Fruit fly (Drosophila melanogaster): Measurements from ENCODE around the gene pad.

Gene pad

dm6 chr3R:16355393-16355943 lies 13.3 kb downstream of the pad start:
- TF ChIP-seq CTCF (optimal IDR thresholded peaks at IDR 0.05) (no peak), CG8478 (optimal IDR thresholded peaks at IDR 0.05) (no peak)

DNA sequence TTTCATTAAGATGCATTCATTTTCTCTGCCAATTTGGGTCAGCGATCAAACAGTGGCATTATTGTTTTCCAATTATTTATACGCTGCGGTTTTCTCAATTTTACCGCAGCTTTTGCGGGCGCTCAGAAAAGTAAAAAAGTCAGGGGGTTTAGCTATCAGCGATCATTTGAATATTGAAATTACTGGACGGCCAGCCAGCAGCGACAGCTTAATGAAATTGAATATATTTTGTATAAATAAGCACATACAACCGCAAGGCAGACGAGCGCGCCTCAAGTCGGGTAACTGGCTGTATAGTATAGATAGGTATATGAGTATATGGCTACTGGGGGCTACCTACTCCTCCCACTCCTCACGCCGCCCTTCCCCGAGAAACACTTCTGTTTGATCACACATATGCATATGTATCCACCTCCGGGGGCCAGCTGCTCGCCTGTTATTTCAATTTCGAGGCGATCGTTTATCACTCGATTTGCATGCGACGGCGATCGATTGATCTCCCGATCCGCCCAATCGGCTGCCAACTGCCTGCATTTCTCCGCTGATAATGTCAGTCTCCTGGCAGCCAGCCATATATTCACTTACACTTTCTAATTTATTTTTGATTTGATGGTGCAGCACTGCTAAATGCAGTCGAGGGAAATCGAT lies 14.2 kb downstream of the pad start:
- TF ChIP-seq CG8478 (optimal IDR thresholded peaks at IDR 0.05) (no peak), CTCF (optimal IDR thresholded peaks at IDR 0.05) (no peak)

DNA sequence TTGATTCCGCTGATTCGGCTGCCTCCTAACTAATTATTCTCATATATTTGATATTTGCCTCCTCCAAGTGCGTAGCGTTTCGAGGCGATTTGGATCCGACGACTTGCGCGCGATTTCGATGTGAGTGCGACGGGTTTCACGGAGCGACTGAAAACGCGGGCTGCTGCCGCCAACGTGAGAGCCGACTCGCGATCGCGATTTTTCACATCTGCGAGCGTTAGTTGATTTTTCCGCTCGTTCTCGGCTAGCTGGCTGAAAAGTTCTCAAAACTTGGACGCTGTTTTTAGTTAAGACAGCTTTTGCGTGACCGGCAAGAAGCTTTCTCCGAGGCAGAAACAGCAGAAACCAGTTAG lies 14.7 kb downstream of the pad start, which contains the start of gene CG10311:
CG10311 (minus strand) TSS at position 153 of the 353 bp plus-strand sequence.
- TF ChIP-seq CG8478 (optimal IDR thresholded peaks at IDR 0.05) = no peak
- no peak for TF ChIP-seq CTCF (optimal IDR thresholded peaks at IDR 0.05)

DNA sequence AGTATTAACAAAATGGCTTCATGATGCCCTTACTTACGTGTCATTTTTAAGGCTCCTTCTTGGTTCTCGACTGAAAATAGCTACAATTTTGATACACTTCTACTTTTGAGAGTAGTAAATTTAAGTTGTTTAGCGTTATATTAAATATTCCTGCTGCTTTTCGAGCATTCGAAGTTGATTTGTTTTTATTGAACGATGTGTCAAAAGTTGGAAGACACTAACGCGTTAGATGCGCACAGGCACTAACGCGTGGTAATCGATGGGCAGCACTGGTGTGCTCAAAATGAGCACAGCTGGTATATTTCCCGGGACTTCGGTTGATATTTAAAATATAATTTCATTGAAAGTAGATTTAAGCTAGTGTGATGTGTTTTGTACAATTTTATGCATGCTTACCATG lies 17.0 kb downstream of the pad start, which contains the start of gene CG17931:
CG17931 (minus strand) TSS at position 369 of the 400 bp plus-strand sequence.
- TF ChIP-seq CG8478 (optimal IDR thresholded peaks at IDR 0.05) (no peak), CTCF (optimal IDR thresholded peaks at IDR 0.05) (peak in 1 of 2 experiments; percentile 16)

dm6 chr3R:16360008-16360407 lies 17.9 kb downstream of the pad start, which contains the start of gene CG42446:
Gene CG42446 (minus strand): TSS chr3R:16360108.
- no peak for TF ChIP-seq CG8478 (optimal IDR thresholded peaks at IDR 0.05)
- TF ChIP-seq CTCF (optimal IDR thresholded peaks at IDR 0.05) = no peak

DNA sequence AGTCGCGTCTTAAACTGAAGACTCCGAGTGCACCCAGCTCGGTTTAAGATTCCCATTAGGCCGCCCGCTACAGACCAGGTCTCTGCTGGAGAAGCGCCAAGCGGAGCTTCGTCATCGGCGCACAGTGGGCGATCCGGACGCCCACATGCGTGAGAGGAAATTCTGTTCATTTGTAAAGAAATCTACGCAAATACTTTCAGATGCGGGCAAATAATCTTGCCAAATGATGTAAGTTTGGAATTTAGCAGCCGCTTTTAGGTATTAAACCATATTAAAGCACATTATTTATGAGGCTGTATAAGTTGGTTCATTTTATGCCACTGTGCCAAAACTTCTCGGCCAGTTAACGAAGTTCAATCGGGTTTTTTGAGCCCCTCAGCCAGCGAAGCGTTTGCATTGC lies 26.2 kb downstream of the pad start, which contains the start of gene js:
js (minus strand) TSS at position 19 of the 400 bp plus-strand sequence.
- TF ChIP-seq CTCF (optimal IDR thresholded peaks at IDR 0.05) (no peak), CG8478 (optimal IDR thresholded peaks at IDR 0.05) (no peak)

DNA sequence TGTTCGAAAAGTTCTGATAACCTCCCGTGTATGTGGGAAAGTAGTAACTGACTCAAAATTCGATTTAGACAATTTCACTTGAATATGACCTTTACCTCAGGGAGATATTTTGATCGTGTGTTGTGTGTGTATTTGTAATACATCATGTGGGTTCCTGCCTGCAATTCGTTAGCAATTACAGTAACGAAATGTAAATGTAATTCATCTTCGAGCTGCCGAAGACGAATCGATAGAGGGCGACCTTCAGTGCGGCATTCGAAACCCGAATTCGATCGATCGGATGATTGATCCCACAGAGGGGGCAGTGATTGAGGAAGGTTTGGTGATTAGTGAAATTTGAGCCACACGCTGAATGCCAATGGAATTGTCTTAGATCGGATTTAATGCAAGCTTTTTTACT lies 28.3 kb downstream of the pad start, which contains the start of gene CG10317:
CG10317 (minus strand) TSS at position 101 of the 400 bp plus-strand sequence.
- TF ChIP-seq CTCF (optimal IDR thresholded peaks at IDR 0.05) = no peak
- TF ChIP-seq CG8478 (optimal IDR thresholded peaks at IDR 0.05) = no peak

DNA sequence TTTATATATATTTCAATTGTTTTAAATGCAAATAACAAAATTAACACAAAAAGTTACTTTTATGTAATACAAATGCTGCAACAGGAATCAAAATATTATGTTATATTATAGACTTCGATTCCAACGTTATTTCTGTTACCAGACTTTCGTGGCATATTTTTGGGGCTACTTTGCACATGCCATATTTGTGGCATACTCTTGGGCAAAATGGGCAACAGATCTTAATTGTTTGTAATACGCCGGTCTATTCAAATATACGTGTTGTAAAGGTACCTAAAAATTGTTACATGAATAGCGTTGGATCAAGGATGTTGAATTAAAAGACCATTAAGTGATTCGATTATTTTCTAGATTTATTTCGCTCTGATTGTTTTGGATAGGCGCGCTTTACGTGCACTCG lies 32.0 kb downstream of the pad start:
- TF ChIP-seq CTCF (optimal IDR thresholded peaks at IDR 0.05) (peak in 1 of 2 experiments; percentile 46), CG8478 (optimal IDR thresholded peaks at IDR 0.05) (no peak)

dm6 chr3R:16385586-16385985 lies 43.5 kb downstream of the pad start:
- no peak for TF ChIP-seq CG8478 (optimal IDR thresholded peaks at IDR 0.05)
- no peak for TF ChIP-seq CTCF (optimal IDR thresholded peaks at IDR 0.05)

DNA sequence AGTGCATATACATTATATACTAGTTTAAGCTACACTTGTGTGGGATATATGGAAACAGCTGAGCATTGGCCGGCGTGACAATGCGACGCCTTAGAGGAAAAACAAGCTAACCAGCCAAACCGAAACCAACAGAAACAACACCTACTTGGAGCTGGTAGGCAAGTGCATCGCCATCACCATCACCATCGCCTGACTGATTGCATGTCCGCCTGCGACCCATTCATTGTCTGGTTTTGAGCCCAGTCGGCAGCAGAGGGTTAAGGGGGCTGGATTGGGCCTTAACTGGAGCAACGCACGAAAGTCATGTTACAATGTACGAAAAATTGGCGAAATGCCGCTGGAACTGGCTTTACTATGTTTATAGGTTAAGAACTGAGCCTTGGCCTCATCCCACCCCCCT lies 44.9 kb downstream of the pad start:
- TF ChIP-seq CTCF (optimal IDR thresholded peaks at IDR 0.05) (no peak), CG8478 (optimal IDR thresholded peaks at IDR 0.05) (no peak)

- no peak for TF ChIP-seq CG8478 (optimal IDR thresholded peaks at IDR 0.05)
- TF ChIP-seq CTCF (optimal IDR thresholded peaks at IDR 0.05) = no peak
Measured at dm6 chr3R:16389117-16389516, 47.0 kb downstream of the pad start.

DNA sequence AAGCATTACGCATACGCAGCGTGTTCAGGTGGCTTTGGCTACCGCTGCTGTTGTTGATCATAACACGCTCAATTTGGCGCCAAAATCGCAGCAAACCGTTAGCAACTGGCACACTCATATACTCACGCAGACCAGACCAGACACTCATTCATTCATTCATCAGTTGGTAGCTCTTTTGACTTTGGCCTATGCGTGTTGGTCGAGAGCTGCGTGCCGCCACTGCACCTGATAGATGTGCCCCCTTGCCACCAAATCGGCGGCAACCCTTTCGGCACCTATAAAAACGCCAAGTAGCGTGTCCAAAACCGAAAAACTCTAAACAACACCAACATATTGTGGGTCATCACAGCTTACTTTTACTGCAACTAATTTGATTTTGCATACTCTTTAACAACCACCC lies 52.4 kb downstream of the pad start:
- TF ChIP-seq CG8478 (optimal IDR thresholded peaks at IDR 0.05) = no peak
- no peak for TF ChIP-seq CTCF (optimal IDR thresholded peaks at IDR 0.05)
